Worm (Caenorhabditis elegans) whole organism, L3 larva: ENCODE measurements around the gene srw-33.

Experiments
- ZK546.5 ChIP-seq: sonication (generic microtip); optimal IDR thresholded peaks from 2 replicates; lab custom pipeline; 2017; ENCODE audit warnings: missing biosample characterization, missing genetic modification characterization
- aly-2 ChIP-seq: fragments of 150-350 bp; optimal IDR thresholded peaks from 2 replicates; lab custom pipeline; 2014; ENCODE audit warnings: missing biosample characterization, missing genetic modification characterization
- ceh-16 ChIP-seq: sonication (generic microtip); optimal IDR thresholded peaks from 2 replicates; lab custom pipeline; 2017; ENCODE audit warnings: missing biosample characterization, missing genetic modification characterization
- ceh-28 ChIP-seq: fragments of 150-350 bp; optimal IDR thresholded peaks from 2 replicates; lab custom pipeline; 2014; ENCODE audit warnings: missing biosample characterization, missing genetic modification reagents, missing genetic modification characterization
- ceh-82 ChIP-seq: fragments of 150-350 bp; optimal IDR thresholded peaks from 2 replicates; lab custom pipeline; 2014; ENCODE audit warnings: missing biosample characterization, missing genetic modification characterization
- ceh-9 ChIP-seq: sonication (generic microtip); optimal IDR thresholded peaks from 2 replicates; lab custom pipeline; 2018; ENCODE audit warnings: missing biosample characterization, missing genetic modification characterization
- daf-12 ChIP-seq: fragments of 150-350 bp; optimal IDR thresholded peaks from 2 replicates; lab custom pipeline; 2014; ENCODE audit warnings: missing biosample characterization, missing genetic modification reagents, missing genetic modification characterization
- egl-27 ChIP-seq: sonication (generic microtip); optimal IDR thresholded peaks from 4 replicates; lab custom pipeline; 2017; ENCODE audit warnings: missing biosample characterization, missing genetic modification reagents, missing genetic modification characterization
- egl-5 ChIP-seq: fragments of 150-350 bp; optimal IDR thresholded peaks from 2 replicates; lab custom pipeline; 2017; ENCODE audit warnings: missing biosample characterization, missing genetic modification reagents, missing genetic modification characterization, inconsistent platforms
- elt-1 ChIP-seq: fragments of 150-350 bp; optimal IDR thresholded peaks from 2 replicates; lab custom pipeline; 2014; ENCODE audit warnings: missing biosample characterization, missing genetic modification characterization
- elt-2 ChIP-seq: sonication (generic microtip); optimal IDR thresholded peaks from 2 replicates; lab custom pipeline; 2016; ENCODE audit warnings: missing genetic modification reagents, mild to moderate bottlenecking, missing genetic modification characterization, missing compliant biosample characterization
- elt-3 ChIP-seq, 3 experiments: fragments of 150-350 bp in 1 of 3; sonication (generic microtip) in 2 of 3; optimal IDR thresholded peaks; 2 replicates in 2 of 3; 4 replicates in 1 of 3; lab custom pipeline; 2014 to 2017; ENCODE audit warnings: missing biosample characterization in 3 of 3, missing genetic modification characterization in 3 of 3
- eor-1 ChIP-seq, 2 experiments: fragments of 150-350 bp; optimal IDR thresholded peaks; 2 replicates each; lab custom pipeline; 2014 to 2018; ENCODE audit warnings: missing biosample characterization in 2 of 2, missing genetic modification characterization in 2 of 2
- fos-1 ChIP-seq: fragments of 150-350 bp; optimal IDR thresholded peaks from 2 replicates; lab custom pipeline; 2014; ENCODE audit warnings: missing biosample characterization, missing genetic modification characterization
- hmg-11 ChIP-seq: sonication (generic microtip); optimal IDR thresholded peaks from 2 replicates; lab custom pipeline; 2016; ENCODE audit warnings: missing genetic modification characterization, missing compliant biosample characterization
- lsy-12 ChIP-seq: sonication (generic microtip); optimal IDR thresholded peaks from 2 replicates; lab custom pipeline; 2016; ENCODE audit warnings: mild to moderate bottlenecking, missing genetic modification characterization, missing compliant biosample characterization
- mml-1 ChIP-seq: fragments of 150-350 bp; sonication (generic microtip); optimal IDR thresholded peaks from 3 replicates; lab custom pipeline; 2014; ENCODE audit warnings: missing biosample characterization, missing genetic modification characterization
- nfya-1 ChIP-seq: sonication (generic microtip); optimal IDR thresholded peaks from 2 replicates; lab custom pipeline; 2017; ENCODE audit warnings: missing genetic modification characterization, mild to moderate bottlenecking, missing compliant biosample characterization, antibody characterized with exemption, moderate library complexity; ENCODE audit not compliant: insufficient read depth
- nhr-11 ChIP-seq: fragments of 150-350 bp; optimal IDR thresholded peaks from 2 replicates; lab custom pipeline; 2014; ENCODE audit warnings: missing biosample characterization, missing genetic modification characterization
- nhr-12 ChIP-seq: fragments of 150-350 bp; optimal IDR thresholded peaks from 2 replicates; lab custom pipeline; 2014; ENCODE audit warnings: missing biosample characterization, missing genetic modification characterization
- nhr-237 ChIP-seq: fragments of 150-350 bp; optimal IDR thresholded peaks from 2 replicates; lab custom pipeline; 2014; ENCODE audit warnings: missing biosample characterization, missing genetic modification characterization
- nhr-25 ChIP-seq: sonication (generic microtip); optimal IDR thresholded peaks from 2 replicates; lab custom pipeline; 2017; ENCODE audit warnings: missing biosample characterization, missing genetic modification characterization
- nhr-28 ChIP-seq: fragments of 150-350 bp; optimal IDR thresholded peaks from 2 replicates; lab custom pipeline; 2014; ENCODE audit warnings: missing biosample characterization, missing genetic modification characterization
- nhr-43 ChIP-seq: sonication (generic microtip); optimal IDR thresholded peaks from 2 replicates; lab custom pipeline; 2016; ENCODE audit warnings: mild to moderate bottlenecking, missing genetic modification characterization, missing compliant biosample characterization; ENCODE audit not compliant: poor library complexity, severe bottlenecking
- nhr-67 ChIP-seq: fragments of 150-350 bp; optimal IDR thresholded peaks from 2 replicates; lab custom pipeline; 2014; ENCODE audit warnings: missing biosample characterization, missing genetic modification characterization
- nhr-76 ChIP-seq: fragments of 150-350 bp; sonication (generic microtip); optimal IDR thresholded peaks from 5 replicates; lab custom pipeline; 2014; ENCODE audit warnings: missing biosample characterization, missing genetic modification characterization
- pha-4 ChIP-seq: fragments of 150-350 bp; optimal IDR thresholded peaks from 2 replicates; lab custom pipeline; 2014; ENCODE audit warnings: missing biosample characterization, missing genetic modification reagents, missing genetic modification characterization
- pqm-1 ChIP-seq: fragments of 150-350 bp; optimal IDR thresholded peaks from 2 replicates; lab custom pipeline; 2017; ENCODE audit warnings: missing biosample characterization, missing genetic modification characterization, inconsistent platforms
- skn-1 ChIP-seq: fragments of 150-350 bp; optimal IDR thresholded peaks from 2 replicates; lab custom pipeline; 2014; ENCODE audit warnings: missing biosample characterization, missing genetic modification characterization
- snpc-4 ChIP-seq: fragments of 150-350 bp; optimal IDR thresholded peaks from 2 replicates; lab custom pipeline; 2014; ENCODE audit warnings: missing biosample characterization, missing genetic modification characterization
- tbx-2 ChIP-seq: sonication (generic microtip); optimal IDR thresholded peaks from 2 replicates; lab custom pipeline; 2016; ENCODE audit warnings: mild to moderate bottlenecking, missing genetic modification characterization, missing compliant biosample characterization
- unc-39 ChIP-seq: sonication (generic microtip); optimal IDR thresholded peaks from 4 replicates; lab custom pipeline; 2017; ENCODE audit warnings: missing biosample characterization, missing genetic modification characterization
- unc-62 ChIP-seq: fragments of 150-350 bp; sonication (generic microtip); optimal IDR thresholded peaks from 4 replicates; lab custom pipeline; 2014; ENCODE audit warnings: missing biosample characterization, missing genetic modification reagents, missing genetic modification characterization
- zag-1 ChIP-seq: fragments of 150-350 bp; optimal IDR thresholded peaks from 2 replicates; lab custom pipeline; 2014; ENCODE audit warnings: missing biosample characterization, missing genetic modification characterization
- ztf-11 ChIP-seq: fragments of 150-350 bp; optimal IDR thresholded peaks from 2 replicates; lab custom pipeline; 2014; ENCODE audit warnings: missing biosample characterization, missing genetic modification characterization
- ztf-4 ChIP-seq: fragments of 150-350 bp; optimal IDR thresholded peaks from 2 replicates; lab custom pipeline; 2014; ENCODE audit warnings: missing biosample characterization, missing genetic modification characterization

Gene srw-33

ce11 chrV:15431322-15432052, 19.8 kb downstream of the srw-33 start:
- no peak for TF ChIP-seq pha-4 (tag; lab: Kevin White, UChicago)
- TF ChIP-seq hmg-11 (tag; lab: Kevin White, UChicago): no peak
- no peak for TF ChIP-seq ztf-11 (tag; lab: Kevin White, UChicago)
- no peak for TF ChIP-seq fos-1
- TF ChIP-seq ceh-16 (tag; lab: Kevin White, UChicago): no peak
- no peak for TF ChIP-seq mml-1
- TF ChIP-seq elt-3 (tag; optimal IDR thresholded peaks at IDR 0.05; lab: Kevin White, UChicago): no peak
- no peak for TF ChIP-seq egl-27 (tag; lab: Kevin White, UChicago)
- TF ChIP-seq unc-62 (GFP tag; lab: Kevin White, UChicago): no peak
- no peak for TF ChIP-seq ztf-4
- TF ChIP-seq egl-5 (tag; lab: Kevin White, UChicago): no peak
- TF ChIP-seq ZK546.5 (tag; lab: Kevin White, UChicago): no peak
- TF ChIP-seq skn-1: no peak
- no peak for TF ChIP-seq tbx-2 (tag; lab: Kevin White, UChicago)
- TF ChIP-seq, all 47 proteins: peak for 0

- TF ChIP-seq nhr-12: no peak
- no peak for TF ChIP-seq mml-1
- no peak for TF ChIP-seq zag-1
- TF ChIP-seq nfya-1 (tag; lab: Kevin White, UChicago): no peak
- TF ChIP-seq lsy-12 (tag; lab: Kevin White, UChicago): no peak
- TF ChIP-seq nhr-25: no peak
- no peak for TF ChIP-seq pha-4 (tag; lab: Kevin White, UChicago)
- no peak for TF ChIP-seq egl-27 (tag; lab: Kevin White, UChicago)
- TF ChIP-seq skn-1: no peak
- no peak for TF ChIP-seq nhr-67 (tag; lab: Kevin White, UChicago)
- no peak for TF ChIP-seq pqm-1 (tag; lab: Kevin White, UChicago)
Measured at ce11 chrV:15426944-15427343, 24.4 kb downstream of the srw-33 start, which contains the start of gene fbxa-209. Gene fbxa-209 (minus strand): TSS chrV:15427044.

- TF ChIP-seq elt-2 (tag; lab: Kevin White, UChicago) (peak; percentile 70), aly-2 (tag; lab: Kevin White, UChicago) (no peak), pha-4 (tag; lab: Kevin White, UChicago) (peak; percentile 1)
Measured at ce11 chrV:15425368-15426091, 25.8 kb downstream of the srw-33 start, which contains the start of gene Y36E3A.2. Gene Y36E3A.2 (plus strand): TSS chrV:15426041.

ce11 chrV:15423601-15424000, 27.7 kb downstream of the srw-33 start, which contains the start of gene fbxa-104:
Gene fbxa-104 (minus strand): TSS chrV:15423683.
- no peak for TF ChIP-seq eor-1 (tag; optimal IDR thresholded peaks at IDR 0.05; lab: Kevin White, UChicago)
- TF ChIP-seq ceh-28: no peak
- TF ChIP-seq snpc-4 (tag; lab: Kevin White, UChicago): no peak
- no peak for TF ChIP-seq elt-2 (tag; lab: Kevin White, UChicago)
- no peak for TF ChIP-seq elt-1 (tag; lab: Kevin White, UChicago)
- TF ChIP-seq nhr-237 (tag; lab: Kevin White, UChicago): no peak
- no peak for TF ChIP-seq nfya-1 (tag; lab: Kevin White, UChicago)
- TF ChIP-seq aly-2 (tag; lab: Kevin White, UChicago): no peak
- no peak for TF ChIP-seq nhr-28 (tag; lab: Kevin White, UChicago)
- TF ChIP-seq tbx-2 (tag; lab: Kevin White, UChicago): no peak
- TF ChIP-seq ZK546.5 (tag; lab: Kevin White, UChicago): no peak

ce11 chrV:15417822-15418221, 33.5 kb downstream of the srw-33 start, which contains the start of gene T06E6.10:
Gene T06E6.10 (plus strand): TSS chrV:15418122.
- TF ChIP-seq snpc-4 (tag; lab: Kevin White, UChicago) (no peak), ceh-9 (tag; lab: Kevin White, UChicago) (no peak), ceh-82 (tag; lab: Kevin White, UChicago) (no peak), nhr-12 (no peak), nhr-67 (tag; lab: Kevin White, UChicago) (no peak), daf-12 (tag; lab: Kevin White, UChicago) (no peak), nhr-76 (tag; lab: Kevin White, UChicago) (no peak), nhr-11 (tag; lab: Kevin White, UChicago) (no peak), nhr-43 (tag; lab: Kevin White, UChicago) (no peak), unc-39 (tag; lab: Kevin White, UChicago) (no peak)
